Fruit fly (Drosophila melanogaster) whole organism, wandering third instar larva: ENCODE data around the gene eIF1.
A peak's percentile ranks its signal among the peaks of the same experiment; 100 is the strongest.

Experiments used
- Abd-B ChIP-seq: fragments of >200 bp; optimal IDR thresholded peaks from 2 replicates; lab custom pipeline; 2017; ENCODE audit warnings: missing biosample characterization, missing genetic modification characterization
- CG32264 ChIP-seq: fragments of 200-800 bp; sonication (Bioruptor generic); optimal IDR thresholded peaks from 2 replicates; lab custom pipeline; 2016; ENCODE audit warnings: missing biosample characterization, missing genetic modification characterization
- CG9705 ChIP-seq: fragments of 200-800 bp; sonication (Bioruptor generic); optimal IDR thresholded peaks from 2 replicates; lab custom pipeline; 2018; ENCODE audit warnings: missing biosample characterization, mild to moderate bottlenecking, missing genetic modification characterization
- CrebA ChIP-seq: fragments of 200-800 bp; sonication (Bioruptor generic); optimal IDR thresholded peaks from 2 replicates; lab custom pipeline; 2016; ENCODE audit warnings: missing biosample characterization, mild to moderate bottlenecking, missing genetic modification characterization, borderline replicate concordance
- Dfd ChIP-seq: fragments of >200 bp; optimal IDR thresholded peaks from 2 replicates; lab custom pipeline; 2017; ENCODE audit warnings: missing biosample characterization, missing genetic modification characterization
- Dif ChIP-seq: fragments of 200-275, 200-300 bp; sonication (Bioruptor generic); optimal IDR thresholded peaks from 2 replicates; lab custom pipeline; 2018; ENCODE audit warnings: missing biosample characterization, missing genetic modification characterization; ENCODE audit not compliant: partially characterized antibody
- GATAd ChIP-seq: sonication (Bioruptor generic); optimal IDR thresholded peaks from 2 replicates; lab custom pipeline; 2016; ENCODE audit warnings: missing biosample characterization, missing genetic modification characterization
- HLH106 ChIP-seq: fragments of 200-800 bp; optimal IDR thresholded peaks from 3 replicates; lab custom pipeline; 2019; ENCODE audit warnings: missing biosample characterization, mild to moderate bottlenecking, missing genetic modification characterization, moderate library complexity
- Hnf4 ChIP-seq: fragments of 200-800 bp; sonication (Bioruptor generic); optimal IDR thresholded peaks from 2 replicates; lab custom pipeline; 2016; ENCODE audit warnings: missing biosample characterization, mild to moderate bottlenecking, missing genetic modification characterization
- Hr78 ChIP-seq: fragments of >200 bp; optimal IDR thresholded peaks from 2 replicates; lab custom pipeline; 2017; ENCODE audit warnings: missing biosample characterization, missing genetic modification characterization
- Hr83 ChIP-seq: fragments of 200-300 bp; sonication (Bioruptor generic); optimal IDR thresholded peaks from 2 replicates; lab custom pipeline; 2016; ENCODE audit warnings: missing biosample characterization, mild to moderate bottlenecking, missing genetic modification characterization, moderate library complexity; ENCODE audit not compliant: poor library complexity, severe bottlenecking
- Jra ChIP-seq: sonication (Bioruptor generic); optimal IDR thresholded peaks from 2 replicates; lab custom pipeline; 2016; ENCODE audit warnings: missing biosample characterization, missing genetic modification characterization
- Mio ChIP-seq: sonication (Bioruptor generic); optimal IDR thresholded peaks from 2 replicates; lab custom pipeline; 2016; ENCODE audit warnings: missing biosample characterization, missing genetic modification characterization
- Myc ChIP-seq: fragments of >200 bp; optimal IDR thresholded peaks from 2 replicates; lab custom pipeline; 2017
- N ChIP-seq: fragments of >200 bp; optimal IDR thresholded peaks from 2 replicates; lab custom pipeline; 2018; ENCODE audit warnings: missing biosample characterization, missing external identifiers, missing genetic modification characterization
- OdsH ChIP-seq: fragments of 200-800 bp; sonication (Bioruptor generic); optimal IDR thresholded peaks from 2 replicates; lab custom pipeline; 2016; ENCODE audit warnings: missing biosample characterization, mild to moderate bottlenecking, missing genetic modification characterization
- Rel ChIP-seq, 2 experiments: fragments of 200-800 bp; sonication (Bioruptor generic) in 1 of 2; optimal IDR thresholded peaks; 2 replicates in 1 of 2; 3 replicates in 1 of 2; lab custom pipeline; 2016 to 2019; ENCODE audit warnings: mild to moderate bottlenecking in 2 of 2, missing biosample characterization in 2 of 2, missing genetic modification characterization in 2 of 2, moderate library complexity in 1 of 2
- Sp1 ChIP-seq: fragments of 200-800 bp; sonication (Bioruptor generic); optimal IDR thresholded peaks from 3 replicates; lab custom pipeline; 2019; ENCODE audit warnings: missing biosample characterization, mild to moderate bottlenecking, missing genetic modification characterization, moderate library complexity
- Vsx2 ChIP-seq: fragments of 200-300, 225-300 bp; sonication (Bioruptor generic); optimal IDR thresholded peaks from 2 replicates; lab custom pipeline; 2018; ENCODE audit warnings: missing biosample characterization, missing genetic modification characterization; ENCODE audit not compliant: partially characterized antibody
- br ChIP-seq: fragments of 200-800 bp; sonication (Bioruptor generic); optimal IDR thresholded peaks from 2 replicates; lab custom pipeline; 2016; ENCODE audit warnings: missing biosample characterization, missing genetic modification characterization
- brk ChIP-seq: fragments of 200-800 bp; sonication (Bioruptor generic); optimal IDR thresholded peaks from 2 replicates; lab custom pipeline; 2016; ENCODE audit warnings: missing biosample characterization, mild to moderate bottlenecking, missing genetic modification characterization
- dl ChIP-seq, 2 experiments: fragments of 175-275, 200-275 bp in 1 of 2; fragments of 200-275 bp in 1 of 2; sonication (Bioruptor generic); optimal IDR thresholded peaks; lab custom pipeline; 2018; ENCODE audit warnings: mild to moderate bottlenecking in 2 of 2, missing biosample characterization in 2 of 2, missing genetic modification characterization in 2 of 2, moderate library complexity in 2 of 2; ENCODE audit not compliant: partially characterized antibody in 2 of 2, insufficient read depth in 1 of 2
- dmrt93B ChIP-seq: fragments of 200-800 bp; sonication (Bioruptor generic); optimal IDR thresholded peaks from 2 replicates; lab custom pipeline; 2018; ENCODE audit warnings: missing biosample characterization, mild to moderate bottlenecking, missing genetic modification characterization
- dsf ChIP-seq: sonication (Bioruptor generic); optimal IDR thresholded peaks from 2 replicates; lab custom pipeline; 2016; ENCODE audit warnings: missing biosample characterization, missing genetic modification characterization, borderline replicate concordance
- ey ChIP-seq: fragments of 200-800 bp; sonication (Bioruptor generic); optimal IDR thresholded peaks from 2 replicates; lab custom pipeline; 2016; ENCODE audit warnings: missing biosample characterization, missing genetic modification characterization
- foxo ChIP-seq, 2 experiments: fragments of 200-800 bp; sonication (Bioruptor generic); optimal IDR thresholded peaks; 2 replicates in 1 of 2; 3 replicates in 1 of 2; lab custom pipeline; 2016 to 2017; ENCODE audit warnings: missing biosample characterization in 2 of 2, missing genetic modification characterization in 2 of 2
- fru ChIP-seq: fragments of 200-800 bp; sonication (Bioruptor generic); optimal IDR thresholded peaks from 3 replicates; lab custom pipeline; 2016; ENCODE audit warnings: missing biosample characterization, mild to moderate bottlenecking, missing genetic modification characterization
- h ChIP-seq: fragments of 200-800 bp; sonication (Bioruptor generic); optimal IDR thresholded peaks from 3 replicates; lab custom pipeline; 2016; ENCODE audit warnings: missing biosample characterization, mild to moderate bottlenecking, missing genetic modification characterization
- jim ChIP-seq: fragments of 175-275, 200-325 bp; sonication (Bioruptor generic); optimal IDR thresholded peaks from 2 replicates; lab custom pipeline; 2016; ENCODE audit warnings: missing biosample characterization, mild to moderate bottlenecking, missing genetic modification characterization
- lola ChIP-seq: fragments of >200 bp; optimal IDR thresholded peaks from 2 replicates; lab custom pipeline; 2017; ENCODE audit warnings: missing biosample characterization, missing genetic modification characterization
- pan ChIP-seq: fragments of >200 bp; optimal IDR thresholded peaks from 2 replicates; lab custom pipeline; 2017
- psq ChIP-seq: fragments of 200-800 bp; sonication (Bioruptor generic); optimal IDR thresholded peaks from 3 replicates; lab custom pipeline; 2017; ENCODE audit warnings: missing biosample characterization, mild to moderate bottlenecking, missing genetic modification characterization, moderate library complexity
- rgr ChIP-seq: fragments of 200-800 bp; sonication (Bioruptor generic); optimal IDR thresholded peaks from 3 replicates; lab custom pipeline; 2016; ENCODE audit warnings: missing biosample characterization, mild to moderate bottlenecking, missing genetic modification characterization
- sage ChIP-seq: fragments of 200-800 bp; sonication (Bioruptor generic); optimal IDR thresholded peaks from 2 replicates; lab custom pipeline; 2016; ENCODE audit warnings: missing biosample characterization, mild to moderate bottlenecking, missing genetic modification characterization
- sv ChIP-seq: fragments of 200-800 bp; sonication (Bioruptor generic); optimal IDR thresholded peaks from 3 replicates; lab custom pipeline; 2016; ENCODE audit warnings: missing biosample characterization, missing genetic modification characterization
- tai ChIP-seq: sonication (Bioruptor generic); optimal IDR thresholded peaks from 2 replicates; lab custom pipeline; 2016; ENCODE audit warnings: missing biosample characterization, missing genetic modification characterization
- usp ChIP-seq: fragments of >200 bp; optimal IDR thresholded peaks from 2 replicates; lab custom pipeline; 2017; ENCODE audit warnings: missing biosample characterization, missing genetic modification characterization
- woc ChIP-seq: sonication (Bioruptor generic); optimal IDR thresholded peaks from 2 replicates; lab custom pipeline; 2016; ENCODE audit warnings: missing biosample characterization, mild to moderate bottlenecking, missing genetic modification characterization

eIF1 gene

dm6 chr3L:3222643-3223389 is at the start of gene eIF1, which contains the start of gene RpL28:
TSS of gene eIF1 (plus strand) at chr3L:3223341.
TSS of gene RpL28 (minus strand) at chr3L:3222960.
- TF ChIP-seq GATAd (GFP tag; lab: Kevin White, UChicago) (no peak), dsf (peak; percentile 83), jim (GFP tag; lab: Kevin White, UChicago) (no peak), CrebA (GFP tag; lab: Kevin White, UChicago) (no peak), Sp1 (GFP tag; lab: Kevin White, UChicago) (peak; percentile 91), CG32264 (GFP tag; lab: Kevin White, UChicago) (peak; percentile 65), Hr78 (no peak), lola (GFP tag; lab: Kevin White, UChicago) (no peak), brk (GFP tag; lab: Kevin White, UChicago) (no peak), N (GFP tag; lab: Kevin White, UChicago) (no peak), HLH106 (peak; percentile 86), woc (GFP tag; lab: Kevin White, UChicago) (peak; percentile 45), Mio (peak; percentile 85), tai (GFP tag; lab: Kevin White, UChicago) (no peak), Dfd (GFP tag; lab: Kevin White, UChicago) (no peak), sage (no peak), Rel (GFP tag; optimal IDR thresholded peaks at IDR 0.05; lab: Kevin White, UChicago) (no peak), Rel (tag; optimal IDR thresholded peaks at IDR 0.05; lab: Kevin White, UChicago) (peak; percentile 59), sv (peak; percentile 92), h (GFP tag; lab: Kevin White, UChicago) (peak; percentile 89), Dif (peak; percentile 14), dmrt93B (GFP tag; lab: Kevin White, UChicago) (peak; percentile 96), Vsx2 (GFP tag; lab: Kevin White, UChicago) (no peak), br (peak; percentile 66), rgr (GFP tag; lab: Kevin White, UChicago) (peak; percentile 96), psq (peak; percentile 75), OdsH (GFP tag; lab: Kevin White, UChicago) (peak; percentile 84), fru (peak; percentile 55), dl (GFP tag; optimal IDR thresholded peaks at IDR 0.05; lab: Kevin White, UChicago; ENCODE audit: insufficient read depth in 1 of 2, partially characterized antibody in 2 of 2) (no peak), foxo (GFP tag; optimal IDR thresholded peaks at IDR 0.05; lab: Kevin White, UChicago) (peak in 1 of 2 experiments; percentile 90), Hr83 (GFP tag; lab: Kevin White, UChicago) (peak; percentile 99), CG9705 (peak; percentile 92), usp (GFP tag; lab: Kevin White, UChicago) (no peak), Hnf4 (GFP tag; lab: Kevin White, UChicago) (peak; percentile 82), Abd-B (no peak), Jra (GFP tag; lab: Kevin White, UChicago) (peak; percentile 84), Myc (peak; percentile 65), pan (no peak), ey (GFP tag; lab: Kevin White, UChicago) (peak; percentile 66)

DNA sequence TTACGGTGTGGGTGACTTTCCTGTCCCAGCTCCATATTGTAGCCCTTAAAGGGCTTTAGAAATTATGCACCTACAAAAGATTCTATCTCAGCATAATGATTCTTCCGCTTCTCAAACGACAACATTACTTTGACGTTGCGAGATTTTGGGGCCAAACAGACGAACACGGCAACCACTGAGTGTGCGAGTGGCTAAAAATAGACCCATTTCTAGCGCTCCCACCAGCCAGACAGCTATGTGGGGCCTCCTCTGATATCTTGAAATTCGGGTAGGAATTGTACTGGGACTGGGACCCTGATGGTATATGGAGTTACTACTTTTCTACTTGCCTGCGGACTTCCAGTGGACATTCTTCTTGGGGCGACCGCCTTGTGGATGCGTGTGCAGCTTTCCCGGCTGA is 45.3 kb upstream of the eIF1 start:
- TF ChIP-seq Mio (no peak), CG9705 (no peak), Abd-B (no peak), pan (no peak), foxo (GFP tag; optimal IDR thresholded peaks at IDR 0.05; lab: Kevin White, UChicago) (no peak), h (GFP tag; lab: Kevin White, UChicago) (no peak), Hnf4 (GFP tag; lab: Kevin White, UChicago) (no peak), jim (GFP tag; lab: Kevin White, UChicago) (no peak)
